Worm (Caenorhabditis elegans) whole organism, mixed stage, embryonic: ENCODE measurements around the gene C08D8.1.
A peak's percentile ranks its signal among the peaks of the same experiment; 100 is the strongest.

ENCODE experiments used
- M03D4.4 ChIP-seq: sonication (generic microtip); optimal IDR thresholded peaks from 2 replicates; lab custom pipeline; 2017; ENCODE audit warnings: mild to moderate bottlenecking, missing genetic modification characterization, missing compliant biosample characterization
- bed-3 ChIP-seq: fragments of 200-800 bp; sonication (Bioruptor generic); optimal IDR thresholded peaks from 3 replicates; lab custom pipeline; 2018; ENCODE audit warnings: mild to moderate bottlenecking, missing genetic modification characterization, moderate library complexity, missing compliant biosample characterization
- blmp-1 ChIP-seq: fragments of 150-350 bp; optimal IDR thresholded peaks from 2 replicates; lab custom pipeline; 2014; ENCODE audit warnings: missing biosample characterization, missing genetic modification characterization
- ceh-39 ChIP-seq: fragments of 150-350 bp; optimal IDR thresholded peaks from 2 replicates; lab custom pipeline; 2014; ENCODE audit warnings: missing biosample characterization, missing genetic modification characterization
- ceh-43 ChIP-seq: fragments of 200-800 bp; sonication (Bioruptor generic); optimal IDR thresholded peaks from 2 replicates; lab custom pipeline; 2018; ENCODE audit warnings: mild to moderate bottlenecking, missing genetic modification characterization, moderate library complexity, missing compliant biosample characterization
- ces-1 ChIP-seq: fragments of 150-350 bp; optimal IDR thresholded peaks from 2 replicates; lab custom pipeline; 2014; ENCODE audit warnings: missing biosample characterization, missing genetic modification reagents, missing genetic modification characterization
- cnd-1 ChIP-seq: fragments of 200-800 bp; sonication (Bioruptor generic); optimal IDR thresholded peaks from 2 replicates; lab custom pipeline; 2018; ENCODE audit warnings: mild to moderate bottlenecking, missing genetic modification characterization, missing compliant biosample characterization
- drap-1 ChIP-seq: fragments of 200-800 bp; sonication (Bioruptor generic); optimal IDR thresholded peaks from 3 replicates; lab custom pipeline; 2018; ENCODE audit warnings: mild to moderate bottlenecking, missing genetic modification characterization, missing compliant biosample characterization
- elt-1 ChIP-seq: sonication (generic microtip); optimal IDR thresholded peaks from 2 replicates; lab custom pipeline; 2017; ENCODE audit warnings: missing genetic modification characterization, mild to moderate bottlenecking, missing compliant biosample characterization, antibody characterized with exemption, moderate library complexity, borderline replicate concordance; ENCODE audit not compliant: insufficient read depth
- elt-3 ChIP-seq: fragments of 150-350 bp; optimal IDR thresholded peaks from 2 replicates; lab custom pipeline; 2014; ENCODE audit warnings: missing biosample characterization, missing genetic modification characterization
- flh-1 ChIP-seq: fragments of 200-800 bp; sonication (Bioruptor generic); optimal IDR thresholded peaks from 2 replicates; lab custom pipeline; 2018; ENCODE audit warnings: mild to moderate bottlenecking, missing genetic modification characterization, moderate library complexity, missing compliant biosample characterization
- hlh-1 ChIP-seq: fragments of 150-350 bp; optimal IDR thresholded peaks from 2 replicates; lab custom pipeline; 2014; ENCODE audit warnings: missing biosample characterization, missing genetic modification reagents, missing genetic modification characterization
- lin-32 ChIP-seq: fragments of 200-800 bp; sonication (Bioruptor generic); optimal IDR thresholded peaks from 2 replicates; lab custom pipeline; 2018; ENCODE audit warnings: mild to moderate bottlenecking, missing genetic modification characterization, missing compliant biosample characterization
- mab-5 ChIP-seq: fragments of 150-350 bp; optimal IDR thresholded peaks from 2 replicates; lab custom pipeline; 2014; ENCODE audit warnings: missing biosample characterization, missing genetic modification characterization
- mep-1 ChIP-seq: fragments of 150-350 bp; optimal IDR thresholded peaks from 2 replicates; lab custom pipeline; 2017; ENCODE audit warnings: missing biosample characterization, missing genetic modification reagents, missing genetic modification characterization, inconsistent platforms
- mls-2 ChIP-seq: sonication (generic microtip); optimal IDR thresholded peaks from 2 replicates; lab custom pipeline; 2016; ENCODE audit warnings: mild to moderate bottlenecking, missing genetic modification characterization, moderate library complexity, missing compliant biosample characterization
- nhr-12 ChIP-seq: fragments of 150-350 bp; optimal IDR thresholded peaks from 2 replicates; lab custom pipeline; 2014; ENCODE audit warnings: missing biosample characterization, missing genetic modification characterization
- nhr-2 ChIP-seq: fragments of 150-350 bp; optimal IDR thresholded peaks from 2 replicates; lab custom pipeline; 2014; ENCODE audit warnings: missing biosample characterization, missing genetic modification characterization
- nhr-237 ChIP-seq: fragments of 150-350 bp; optimal IDR thresholded peaks from 2 replicates; lab custom pipeline; 2014; ENCODE audit warnings: missing biosample characterization, missing genetic modification characterization
- nhr-28 ChIP-seq: fragments of 150-350 bp; optimal IDR thresholded peaks from 2 replicates; lab custom pipeline; 2014; ENCODE audit warnings: missing biosample characterization, missing genetic modification characterization
- pha-4 ChIP-seq: fragments of 150-350 bp; optimal IDR thresholded peaks from 2 replicates; lab custom pipeline; 2018; ENCODE audit warnings: missing biosample characterization, missing genetic modification reagents, missing genetic modification characterization
- sem-2 ChIP-seq: fragments of 200-800 bp; sonication (Bioruptor generic); optimal IDR thresholded peaks from 2 replicates; lab custom pipeline; 2018; ENCODE audit warnings: mild to moderate bottlenecking, missing genetic modification characterization, missing compliant biosample characterization
- snpc-4 ChIP-seq: fragments of 150-350 bp; optimal IDR thresholded peaks from 2 replicates; lab custom pipeline; 2014; ENCODE audit warnings: missing biosample characterization, missing genetic modification characterization
- tbx-8 ChIP-seq: fragments of 200-800 bp; sonication (Bioruptor generic); optimal IDR thresholded peaks from 2 replicates; lab custom pipeline; 2018; ENCODE audit warnings: mild to moderate bottlenecking, missing genetic modification characterization, moderate library complexity, missing compliant biosample characterization
- unc-120 ChIP-seq: sonication (generic microtip); optimal IDR thresholded peaks from 2 replicates; lab custom pipeline; 2017; ENCODE audit warnings: missing genetic modification characterization, missing compliant biosample characterization; ENCODE audit not compliant: poor library complexity, severe bottlenecking
- unc-39 ChIP-seq: fragments of 150-350 bp; optimal IDR thresholded peaks from 2 replicates; lab custom pipeline; 2014; ENCODE audit warnings: missing biosample characterization, missing genetic modification characterization
- unc-62 ChIP-seq: fragments of 150-350 bp; optimal IDR thresholded peaks from 2 replicates; lab custom pipeline; 2014; ENCODE audit warnings: missing biosample characterization, missing genetic modification reagents, missing genetic modification characterization
- zip-8 ChIP-seq: fragments of 150-350 bp; optimal IDR thresholded peaks from 2 replicates; lab custom pipeline; 2014; ENCODE audit warnings: missing biosample characterization, missing genetic modification characterization

Gene C08D8.1

DNA sequence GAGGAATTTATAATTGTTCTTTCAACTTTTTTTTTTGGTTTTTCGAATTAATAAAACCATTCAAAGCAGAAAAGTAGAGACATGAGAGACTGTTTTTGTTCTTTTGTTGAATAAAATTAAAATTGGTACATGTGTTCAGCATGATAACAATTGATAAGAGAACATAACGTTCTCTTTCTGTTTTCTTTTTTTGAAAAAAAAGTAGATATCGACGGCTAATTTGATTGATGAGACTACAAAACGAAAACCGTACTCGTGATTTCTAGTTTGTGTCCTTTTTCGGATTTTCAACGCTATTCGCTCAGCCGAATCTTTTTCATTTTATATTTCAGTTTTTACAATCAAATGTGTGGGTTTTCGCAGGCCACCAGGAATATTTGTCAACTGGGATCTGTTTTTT is at the start of gene C08D8.1:
TSS of gene C08D8.1 (plus strand) at position 324 of the 400 bp plus-strand sequence.
- TF ChIP-seq blmp-1 (no peak), elt-3 (tag; lab: Kevin White, UChicago) (no peak), unc-39 (tag; lab: Kevin White, UChicago) (no peak), pha-4 (tag; lab: Kevin White, UChicago) (no peak), ceh-43 (GFP tag; lab: Kevin White, UChicago) (no peak), mls-2 (tag; lab: Kevin White, UChicago) (no peak)
- TF ChIP-seq, all 35 proteins: peak for 0

DNA sequence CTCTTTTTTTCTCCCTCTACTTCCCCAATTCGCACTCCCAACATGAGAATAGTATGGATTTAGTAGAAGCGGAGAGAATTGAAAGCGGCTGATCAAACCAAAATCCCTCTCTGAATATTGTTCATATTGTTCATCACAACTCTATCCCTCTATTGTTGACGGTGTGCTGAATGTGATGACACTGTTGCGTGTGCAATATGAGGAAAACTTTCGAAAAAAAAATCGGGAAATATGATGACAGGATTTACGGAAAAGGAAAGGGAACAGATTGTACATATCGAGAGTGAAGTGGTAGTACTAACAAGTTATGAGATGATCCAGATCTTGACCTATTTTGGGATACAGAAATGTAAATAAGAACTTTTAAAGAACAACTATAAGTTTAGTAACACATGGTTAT is 49.7 kb upstream of the C08D8.1 start, which contains the start of gene smex-1:
TSS of gene smex-1 (minus strand) at position 101 of the 400 bp plus-strand sequence.
- no peak for TF ChIP-seq lin-32
- no peak for TF ChIP-seq elt-3 (tag; lab: Kevin White, UChicago)
- TF ChIP-seq sem-2 (GFP tag; lab: Kevin White, UChicago): no peak
- TF ChIP-seq bed-3: no peak
- TF ChIP-seq tbx-8 (GFP tag; lab: Kevin White, UChicago): no peak
- no peak for TF ChIP-seq unc-62 (GFP tag; lab: Kevin White, UChicago)
- TF ChIP-seq ceh-39: no peak
- TF ChIP-seq unc-120: no peak
- TF ChIP-seq mab-5 (tag; lab: Kevin White, UChicago): no peak
- no peak for TF ChIP-seq elt-1
- no peak for TF ChIP-seq snpc-4 (tag; lab: Kevin White, UChicago)

DNA sequence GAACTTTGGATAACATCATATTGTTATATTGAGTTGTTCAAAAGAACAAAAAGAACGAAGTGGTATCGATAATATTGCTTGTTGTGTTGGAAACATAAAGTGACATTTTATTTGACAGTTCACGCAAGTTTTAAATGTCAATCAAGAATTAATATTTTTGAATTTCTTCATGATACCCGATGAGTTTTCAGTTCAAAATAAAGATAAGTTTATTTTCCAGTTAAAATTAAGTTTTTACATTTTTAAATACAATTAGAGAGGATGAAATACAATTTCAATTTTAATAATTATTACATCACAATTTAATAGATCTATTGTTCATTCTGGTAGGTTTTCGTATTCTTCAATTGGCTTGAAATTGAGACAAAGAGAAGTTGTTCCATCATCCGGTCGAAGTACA is 48.1 kb upstream of the C08D8.1 start, which contains the start of gene W02D7.4:
TSS of gene W02D7.4 (minus strand) at position 101 of the 400 bp plus-strand sequence.
- no peak for TF ChIP-seq blmp-1
- no peak for TF ChIP-seq tbx-8 (GFP tag; lab: Kevin White, UChicago)
- no peak for TF ChIP-seq flh-1 (GFP tag; lab: Kevin White, UChicago)
- no peak for TF ChIP-seq M03D4.4 (tag; lab: Kevin White, UChicago)
- TF ChIP-seq cnd-1 (tag; lab: Kevin White, UChicago): no peak
- TF ChIP-seq nhr-28 (tag; lab: Kevin White, UChicago): no peak
- TF ChIP-seq ceh-39: no peak
- TF ChIP-seq snpc-4 (tag; lab: Kevin White, UChicago): no peak
- no peak for TF ChIP-seq sem-2 (GFP tag; lab: Kevin White, UChicago)
- no peak for TF ChIP-seq mls-2 (tag; lab: Kevin White, UChicago)
- no peak for TF ChIP-seq ceh-43 (GFP tag; lab: Kevin White, UChicago)
- no peak for TF ChIP-seq hlh-1 (tag; lab: Kevin White, UChicago)
- TF ChIP-seq lin-32: no peak
- TF ChIP-seq drap-1 (GFP tag; lab: Kevin White, UChicago): no peak
- no peak for TF ChIP-seq elt-3 (tag; lab: Kevin White, UChicago)
- no peak for TF ChIP-seq unc-39 (tag; lab: Kevin White, UChicago)

DNA sequence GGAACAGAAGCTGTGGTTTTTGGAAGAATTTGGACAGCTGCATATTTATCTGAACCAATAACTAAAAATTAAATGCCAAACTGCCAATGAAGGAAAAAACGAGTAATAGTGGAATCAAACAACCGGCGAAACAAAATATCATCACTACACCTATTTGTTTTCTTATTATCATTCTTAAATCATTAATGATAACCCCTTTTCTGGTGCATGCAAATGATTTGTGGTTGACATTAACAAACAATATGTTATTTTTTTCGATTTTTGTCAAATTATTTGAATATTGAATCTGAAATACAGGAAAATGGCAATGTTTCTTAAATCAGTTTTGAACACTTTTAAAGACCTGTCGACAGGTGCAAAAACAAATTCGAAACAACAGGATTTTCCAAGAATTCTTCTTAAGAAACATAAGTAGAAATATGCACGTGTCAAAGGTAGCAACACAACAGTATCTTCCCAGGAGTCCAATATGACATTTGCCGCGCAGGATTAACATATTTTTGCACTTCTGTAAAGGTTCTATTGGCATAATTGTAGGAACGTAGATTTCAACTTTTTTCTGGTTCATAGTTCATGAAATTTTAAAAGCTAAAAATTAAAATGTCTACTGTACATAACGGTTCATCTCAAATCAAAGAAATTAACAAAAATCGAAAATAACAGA is 46.2 kb upstream of the C08D8.1 start, which contains the start of gene W02D7.5:
TSS of gene W02D7.5 (minus strand) at position 51 of the 664 bp plus-strand sequence.
- TF ChIP-seq lin-32: no peak
- TF ChIP-seq flh-1 (GFP tag; lab: Kevin White, UChicago): no peak
- no peak for TF ChIP-seq mep-1
- no peak for TF ChIP-seq nhr-12 (tag; lab: Kevin White, UChicago)
- TF ChIP-seq nhr-237: no peak
- TF ChIP-seq drap-1 (GFP tag; lab: Kevin White, UChicago): no peak
- TF ChIP-seq ceh-39: no peak
- TF ChIP-seq nhr-2: no peak
- no peak for TF ChIP-seq mab-5 (tag; lab: Kevin White, UChicago)

DNA sequence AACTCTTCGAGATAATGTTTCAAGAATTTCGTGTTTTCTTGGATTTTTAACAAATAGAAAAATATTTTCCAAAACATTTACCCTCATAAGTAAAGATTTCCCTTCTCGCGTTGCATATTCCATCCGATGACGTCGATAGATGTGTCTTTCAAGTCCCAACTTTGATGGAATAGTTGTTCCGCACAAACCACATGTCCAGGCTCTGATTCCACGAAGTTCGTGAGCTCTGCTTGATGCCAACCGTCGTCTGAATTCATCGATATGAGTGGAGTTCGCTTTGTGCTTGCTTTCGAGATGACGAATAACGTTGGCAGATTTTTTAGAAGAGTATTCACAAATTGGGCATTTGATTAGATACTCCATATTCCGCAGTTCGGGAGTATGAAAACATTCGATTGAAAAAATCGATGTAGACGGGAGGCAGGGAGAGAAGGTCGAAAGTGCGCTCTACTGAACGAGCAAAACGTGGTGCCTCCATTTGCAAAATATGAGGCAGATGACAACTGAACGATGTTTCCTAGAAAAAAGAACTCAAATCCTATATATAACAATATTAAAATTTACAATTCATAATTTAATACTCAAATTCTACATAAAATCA is 44.5 kb upstream of the C08D8.1 start, which contains the start of gene W02D7.6:
TSS of gene W02D7.6 (minus strand) at position 573 of the 601 bp plus-strand sequence.
- no peak for TF ChIP-seq flh-1 (GFP tag; lab: Kevin White, UChicago)
- TF ChIP-seq ces-1 (GFP tag; lab: Kevin White, UChicago): no peak
- no peak for TF ChIP-seq ceh-39
- TF ChIP-seq zip-8 (tag; lab: Kevin White, UChicago): no peak
- peak; percentile 9 for TF ChIP-seq mep-1
- no peak for TF ChIP-seq snpc-4 (tag; lab: Kevin White, UChicago)
